Fruit fly (Drosophila melanogaster) Kc167 (cell line): ENCODE results near the gene capt.

Experiments
- Myc ChIP-seq: fragments of >200 bp; optimal IDR thresholded peaks from 2 replicates; lab custom pipeline; 2017; ENCODE audit warnings: missing external identifiers
- Sin3A ChIP-seq: fragments of >200 bp; optimal IDR thresholded peaks from 2 replicates; lab custom pipeline; 2018; ENCODE audit warnings: missing external identifiers
- h ChIP-seq: fragments of >200 bp; optimal IDR thresholded peaks from 3 replicates; lab custom pipeline; 2018; ENCODE audit warnings: missing external identifiers
- insv ChIP-seq: fragments of >200 bp; optimal IDR thresholded peaks from 3 replicates; lab custom pipeline; 2018; ENCODE audit warnings: missing external identifiers
- psq ChIP-seq: fragments of >200 bp; optimal IDR thresholded peaks from 2 replicates; lab custom pipeline; 2017; ENCODE audit warnings: missing external identifiers
- ttk ChIP-seq: sonication (Bioruptor generic); optimal IDR thresholded peaks from 2 replicates; lab custom pipeline; 2017; ENCODE audit warnings: missing external identifiers

capt gene

DNA sequence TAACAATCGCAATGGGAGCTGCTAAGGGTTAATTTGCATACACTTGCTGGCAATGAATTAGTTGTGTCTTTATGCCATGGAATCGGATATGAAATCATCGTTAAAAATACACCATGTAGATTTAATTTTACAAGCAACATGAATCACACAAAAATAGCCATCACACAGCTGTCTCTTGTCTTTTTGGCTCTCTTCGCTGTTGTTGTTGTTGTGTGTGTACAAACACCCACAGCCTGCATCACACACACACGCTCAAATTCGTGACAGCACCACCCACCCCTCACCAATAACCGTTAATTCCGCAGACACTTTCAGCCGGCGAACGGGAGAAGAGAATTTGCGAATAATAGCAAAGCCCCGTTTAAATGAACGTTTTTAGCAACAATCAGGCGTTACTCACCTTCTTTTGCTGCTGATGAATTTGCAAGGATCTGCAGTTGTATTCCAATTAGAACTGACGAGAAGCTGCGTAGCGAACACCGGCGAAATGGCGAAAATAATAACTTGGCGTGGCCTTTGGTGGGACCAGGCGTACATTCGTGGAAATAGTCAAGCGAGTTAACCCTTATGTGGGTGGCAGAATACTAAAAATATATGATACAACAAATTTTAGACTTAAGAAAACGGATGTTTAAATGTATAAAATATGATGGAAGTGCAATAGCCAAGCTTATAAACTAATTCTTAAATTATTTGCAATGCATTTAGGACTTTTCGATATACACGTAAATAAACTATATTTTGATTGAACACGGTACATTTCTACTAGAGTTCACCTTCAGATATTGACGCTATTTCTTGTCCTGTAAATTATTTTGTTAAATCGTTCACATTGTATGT, at the start of gene capt:
TSS of gene capt (minus strand) at position 584 of the 840 bp plus-strand sequence.
- TF ChIP-seq Sin3A (lab: Kevin White, UChicago) (peak; percentile 89), h (no peak)

DNA sequence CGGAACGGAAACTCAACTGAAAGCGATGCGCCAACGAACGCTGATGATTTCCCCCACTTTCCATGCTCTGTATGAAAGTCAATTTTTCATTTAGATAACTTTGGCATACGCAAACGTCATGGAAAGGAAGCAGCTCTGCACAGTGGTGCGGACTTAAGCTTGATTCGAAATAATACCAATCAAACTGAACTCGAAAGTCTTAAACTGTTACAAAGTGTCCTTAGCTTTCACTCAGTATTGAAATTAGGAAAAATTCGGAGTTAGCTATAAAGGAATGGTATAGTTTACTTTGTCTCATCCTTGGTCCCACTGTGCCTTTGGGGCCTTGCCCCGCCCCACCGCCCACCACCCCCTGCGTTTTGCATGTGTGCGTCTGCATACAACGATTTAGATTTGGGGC, 49.4 kb upstream of the capt start:
- TF ChIP-seq Sin3A (lab: Kevin White, UChicago) = no peak
- no peak for TF ChIP-seq Myc (lab: Kevin White, UChicago)
- no peak for TF ChIP-seq psq (lab: Kevin White, UChicago)
- TF ChIP-seq h = no peak
- no peak for TF ChIP-seq insv (lab: Kevin White, UChicago)
- no peak for TF ChIP-seq ttk (lab: Kevin White, UChicago)

DNA sequence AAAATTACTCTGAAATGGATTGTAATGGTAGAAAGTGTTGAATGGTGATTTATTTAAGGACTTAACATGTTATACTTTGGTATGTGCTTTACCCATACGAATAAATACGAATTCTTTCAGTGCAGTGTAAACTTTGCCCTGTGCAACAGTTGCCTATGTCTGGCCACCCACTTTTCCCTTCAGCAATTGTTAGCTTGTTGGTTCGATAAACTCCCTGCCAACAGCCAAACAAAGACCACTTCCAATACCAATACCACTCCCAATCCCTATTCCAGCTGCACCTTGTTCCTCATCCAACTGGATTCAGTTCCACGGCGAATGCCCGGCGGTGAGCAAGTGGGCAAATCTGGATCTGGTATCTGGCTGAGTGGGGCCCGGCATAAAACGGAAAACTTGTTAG, 45.9 kb upstream of the capt start, which contains the start of gene CG14342:
TSS of gene CG14342 (plus strand) at position 301 of the 400 bp plus-strand sequence.
- TF ChIP-seq h (no peak), Myc (lab: Kevin White, UChicago) (no peak), insv (lab: Kevin White, UChicago) (no peak), Sin3A (lab: Kevin White, UChicago) (no peak), psq (lab: Kevin White, UChicago) (no peak), ttk (lab: Kevin White, UChicago) (no peak)

DNA sequence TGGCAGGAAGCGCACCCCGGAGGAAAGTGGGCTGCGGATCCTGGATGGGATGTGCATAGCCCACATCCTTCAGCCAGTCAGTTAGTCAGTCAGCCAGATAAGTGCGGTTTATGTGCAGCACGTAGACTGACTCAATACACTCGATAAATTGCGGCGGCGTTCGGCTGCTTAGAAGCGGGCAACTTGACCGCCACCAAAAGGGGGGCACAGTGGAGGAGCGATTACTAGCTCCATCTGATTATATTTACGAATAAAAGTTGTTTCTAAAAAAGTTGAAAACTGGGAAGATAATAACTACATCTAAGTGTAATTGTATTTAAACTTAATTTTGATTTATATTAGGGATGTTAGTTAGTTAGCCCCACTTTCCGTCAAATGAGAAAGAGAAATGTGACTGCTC, 44.4 kb upstream of the capt start:
- TF ChIP-seq insv (lab: Kevin White, UChicago) = no peak

DNA sequence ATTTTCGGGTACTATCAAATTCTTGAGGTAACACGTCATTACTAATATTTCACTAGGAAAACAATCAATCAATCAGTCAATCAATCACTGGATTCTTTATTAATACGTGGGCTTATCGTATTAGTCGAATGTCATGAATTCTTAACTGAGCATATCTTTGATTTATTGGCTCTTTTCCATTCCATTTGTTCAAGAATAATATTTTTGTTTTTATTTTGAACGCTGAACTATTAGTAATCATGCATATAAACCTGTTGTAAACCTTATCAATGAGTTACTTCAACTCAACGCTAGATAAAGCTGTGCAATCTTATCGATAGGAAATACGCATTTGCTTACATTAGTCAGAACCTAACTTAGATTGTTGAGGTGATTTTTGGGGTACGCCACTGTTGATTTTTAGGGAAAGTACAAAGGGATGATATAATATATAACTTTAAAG, 43.4 kb upstream of the capt start:
- TF ChIP-seq h (no peak), Myc (lab: Kevin White, UChicago) (no peak), ttk (lab: Kevin White, UChicago) (no peak), Sin3A (lab: Kevin White, UChicago) (no peak), insv (lab: Kevin White, UChicago) (no peak), psq (lab: Kevin White, UChicago) (no peak)

DNA sequence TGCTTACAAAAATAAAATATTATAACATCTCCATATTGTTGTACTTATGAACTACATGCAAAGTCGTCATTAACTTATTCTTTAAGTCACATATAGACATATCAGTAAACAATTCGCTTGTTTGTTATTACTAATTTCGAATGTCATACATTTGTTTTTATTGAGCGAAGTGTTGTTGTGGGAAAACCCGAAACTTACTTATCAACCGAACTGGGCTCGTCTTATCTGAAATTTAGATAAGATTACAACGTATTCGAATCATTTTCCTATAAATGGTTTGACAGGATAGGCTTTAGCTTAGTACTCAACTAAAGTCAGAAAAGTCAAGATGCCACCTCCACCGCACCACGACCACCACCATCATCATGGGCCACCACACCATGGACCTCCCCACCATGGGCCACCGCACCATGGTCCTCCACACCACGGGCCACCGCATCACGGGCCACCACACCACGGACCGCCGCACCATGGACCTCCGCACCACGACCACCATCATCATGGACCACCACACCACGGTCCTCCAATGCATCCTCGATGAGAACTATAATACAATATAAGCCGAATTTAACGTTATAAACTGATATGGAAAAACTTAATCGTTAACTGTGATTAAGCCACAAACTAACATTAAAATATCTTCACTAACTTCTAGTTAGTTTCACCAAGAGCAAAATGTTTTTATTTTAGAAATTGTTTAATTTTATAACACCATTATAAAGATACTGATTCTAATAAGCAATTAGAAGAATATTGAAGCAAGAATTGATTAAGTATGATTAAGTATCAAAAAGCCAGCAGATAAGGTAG, 42.1 kb upstream of the capt start, which contains the start of the genes CG43349 and CG5011:
TSS of gene CG43349 (plus strand) at position 294 of the 810 bp plus-strand sequence.
TSS of gene CG5011 (plus strand) at position 760 of the 810 bp plus-strand sequence.
- TF ChIP-seq Sin3A (lab: Kevin White, UChicago) = no peak
- no peak for TF ChIP-seq ttk (lab: Kevin White, UChicago)
- no peak for TF ChIP-seq h
- TF ChIP-seq Myc (lab: Kevin White, UChicago) = no peak

DNA sequence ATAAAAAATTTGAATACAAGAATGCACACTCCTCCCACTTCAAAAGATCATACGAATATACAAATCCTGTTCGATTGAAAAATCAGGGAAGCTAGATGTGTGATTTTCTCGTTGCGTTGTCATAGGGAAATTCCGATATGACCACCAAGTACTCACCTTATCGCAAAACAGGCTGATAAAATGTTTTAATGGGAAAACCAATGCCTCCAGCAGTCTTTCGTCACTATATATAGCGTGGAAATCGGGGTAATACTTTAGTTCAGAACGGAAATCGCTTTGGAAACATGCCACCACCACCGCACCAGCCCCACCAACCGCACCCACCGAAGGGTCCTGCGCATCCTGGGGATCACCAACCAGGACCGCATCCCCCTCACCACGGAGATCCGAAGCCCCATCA, 41.1 kb upstream of the capt start, which contains the start of the genes CG5139 and CG43348:
TSS of gene CG5139 (minus strand) at position 101 of the 400 bp plus-strand sequence.
TSS of gene CG43348 (plus strand) at position 247 of the 400 bp plus-strand sequence.
- TF ChIP-seq ttk (lab: Kevin White, UChicago) = no peak
- no peak for TF ChIP-seq Myc (lab: Kevin White, UChicago)
- no peak for TF ChIP-seq h
- no peak for TF ChIP-seq Sin3A (lab: Kevin White, UChicago)
- no peak for TF ChIP-seq psq (lab: Kevin White, UChicago)
- no peak for TF ChIP-seq insv (lab: Kevin White, UChicago)

DNA sequence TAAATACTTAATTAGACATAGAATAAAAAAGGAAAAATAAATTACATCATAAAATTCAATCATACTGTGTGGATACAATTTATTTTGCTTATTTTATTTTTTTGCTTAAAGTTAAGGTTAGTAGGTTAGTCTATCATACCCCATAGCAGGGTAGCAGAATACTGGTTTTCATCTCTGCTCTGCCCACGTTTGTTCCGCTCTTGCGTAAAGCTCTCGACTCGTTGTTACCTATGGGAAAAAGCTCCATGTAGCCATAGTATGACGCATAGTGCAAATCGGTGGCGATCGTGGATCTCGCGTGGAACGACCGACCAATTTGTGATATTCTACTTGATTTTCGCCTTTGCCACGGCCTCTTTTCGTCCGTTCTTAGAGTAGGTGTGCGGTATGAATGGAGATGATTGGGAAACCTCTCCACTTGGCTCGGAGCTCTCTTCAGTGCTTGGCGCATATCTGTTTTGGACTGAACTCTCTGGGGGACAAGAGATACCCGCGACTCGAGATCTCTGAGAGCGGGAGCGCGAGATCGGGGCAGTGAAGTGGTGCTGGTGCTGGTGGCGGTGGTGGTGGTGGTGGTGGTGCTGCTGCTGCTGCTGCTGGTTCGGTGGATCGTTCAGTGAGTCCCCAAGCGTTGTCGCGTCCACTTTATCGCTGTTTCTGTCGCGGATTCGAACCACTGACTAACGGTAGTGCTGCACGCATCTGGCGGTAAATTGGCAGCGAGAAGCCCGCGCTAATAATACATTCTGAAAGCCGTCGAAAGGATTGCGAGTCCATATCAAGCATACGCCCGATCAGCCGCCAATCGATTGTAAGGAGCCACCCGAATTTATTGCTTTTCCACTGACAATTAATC, 27.8 kb upstream of the capt start, which contains the start of gene CG5001:
TSS of gene CG5001 (plus strand) at position 116 of the 856 bp plus-strand sequence.
- no peak for TF ChIP-seq psq (lab: Kevin White, UChicago)

DNA sequence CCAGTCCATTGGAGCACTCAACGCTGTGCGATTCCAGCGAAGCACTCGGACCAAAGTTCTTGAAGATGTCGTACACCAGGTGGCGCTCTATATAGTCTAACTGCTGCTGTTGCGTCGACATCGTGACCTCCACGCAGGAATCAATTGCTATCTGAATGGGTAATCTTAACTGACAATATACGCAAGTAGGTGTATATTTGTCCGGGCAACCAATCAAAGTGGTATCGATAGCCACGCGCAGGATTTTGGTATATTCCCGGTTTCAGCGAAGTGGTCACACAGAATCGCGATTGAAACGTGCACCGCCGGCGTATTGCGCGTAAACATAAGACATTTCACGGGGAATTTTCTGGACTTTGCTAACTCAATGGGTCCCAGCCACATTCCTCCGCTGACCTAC, 25.7 kb upstream of the capt start, which contains the start of the genes CG5126 and Tgt:
TSS of gene CG5126 (minus strand) at position 222 of the 400 bp plus-strand sequence.
TSS of gene Tgt (plus strand) at position 267 of the 400 bp plus-strand sequence.
- no peak for TF ChIP-seq insv (lab: Kevin White, UChicago)
- TF ChIP-seq ttk (lab: Kevin White, UChicago) = no peak
- no peak for TF ChIP-seq Myc (lab: Kevin White, UChicago)
- TF ChIP-seq h = no peak
- no peak for TF ChIP-seq Sin3A (lab: Kevin White, UChicago)
- TF ChIP-seq psq (lab: Kevin White, UChicago) = no peak

DNA sequence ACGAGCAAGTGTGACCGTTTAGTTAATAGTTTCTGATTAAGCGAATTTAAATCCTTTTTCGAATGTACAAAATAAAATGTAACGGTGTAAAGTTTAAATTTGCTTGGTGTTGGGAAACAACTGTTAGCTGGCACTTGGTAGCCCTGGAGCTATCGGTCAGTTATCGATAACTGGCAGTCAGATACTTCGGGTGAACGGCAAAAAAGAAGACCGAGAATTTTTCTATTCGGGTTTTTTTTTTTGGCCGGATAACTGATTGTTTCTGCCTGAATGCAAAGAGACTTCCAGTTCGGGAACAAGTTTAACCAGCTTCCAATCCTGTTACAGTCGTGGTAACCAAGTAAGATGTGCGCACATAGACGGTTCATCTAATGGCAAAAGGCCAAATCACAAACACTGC, 19.5 kb upstream of the capt start, which contains the start of gene CG4896:
TSS of gene CG4896 (plus strand) at position 169 of the 400 bp plus-strand sequence.
- no peak for TF ChIP-seq h
- no peak for TF ChIP-seq psq (lab: Kevin White, UChicago)
- TF ChIP-seq Myc (lab: Kevin White, UChicago) = no peak
- TF ChIP-seq ttk (lab: Kevin White, UChicago) = no peak

DNA sequence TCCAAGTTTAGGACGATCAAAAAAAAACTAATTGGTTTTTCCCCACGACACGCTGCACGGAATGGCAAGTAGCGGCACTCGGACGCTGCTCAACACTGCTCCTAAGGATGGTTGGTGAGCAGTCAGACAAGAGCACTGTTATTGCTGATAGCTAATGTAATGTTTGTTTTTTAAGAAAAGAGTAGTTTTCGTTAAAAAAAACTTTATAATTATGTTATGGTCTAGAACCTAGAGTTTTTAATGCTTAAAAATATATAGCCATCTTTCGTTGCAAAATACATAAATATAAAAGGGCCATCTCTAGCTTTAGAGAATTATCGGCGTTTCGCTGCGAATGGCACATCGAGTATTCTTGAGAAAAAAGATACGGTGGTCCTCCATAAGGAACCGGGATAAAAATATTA, 14.6 kb upstream of the capt start, which contains the start of the genes Charon and CG4887:
TSS of gene Charon (minus strand) at position 102 of the 404 bp plus-strand sequence.
TSS of gene CG4887 (plus strand) at position 306 of the 404 bp plus-strand sequence.
- TF ChIP-seq ttk (lab: Kevin White, UChicago) (no peak), Myc (lab: Kevin White, UChicago) (no peak), insv (lab: Kevin White, UChicago) (no peak), Sin3A (lab: Kevin White, UChicago) (no peak), h (no peak)
